Fruit fly (Drosophila melanogaster): ENCODE results near the gene CG31226.
A peak's percentile ranks its signal among the peaks of the same experiment; 100 is the strongest.

CG31226 gene

dm6 chr3R:18851698-18852097 lies at the start of gene CG31226:
CG31226 (minus strand) TSS chr3R:18851798.
- TF ChIP-seq psq (GFP tag; optimal IDR thresholded peaks at IDR 0.05) (no peak), pan (optimal IDR thresholded peaks at IDR 0.05) (no peak), Hr78 (GFP tag; optimal IDR thresholded peaks at IDR 0.05) (no peak), Vsx2 (GFP tag; optimal IDR thresholded peaks at IDR 0.05; ENCODE audit: partially characterized antibody) (no peak), Dfd (GFP tag; optimal IDR thresholded peaks at IDR 0.05) (no peak), Myc (optimal IDR thresholded peaks at IDR 0.05) (no peak), Dif (GFP tag; optimal IDR thresholded peaks at IDR 0.05; ENCODE audit: partially characterized antibody) (no peak), tai (GFP tag; optimal IDR thresholded peaks at IDR 0.05) (no peak), GATAd (GFP tag; optimal IDR thresholded peaks at IDR 0.05) (no peak), lola (GFP tag; optimal IDR thresholded peaks at IDR 0.05) (no peak), brk (GFP tag; optimal IDR thresholded peaks at IDR 0.05) (no peak), dl (GFP tag; optimal IDR thresholded peaks at IDR 0.05; ENCODE audit: insufficient read depth in 1 of 2, partially characterized antibody in 2 of 2) (no peak), foxo (GFP tag; optimal IDR thresholded peaks at IDR 0.05) (no peak), Rel (GFP tag; optimal IDR thresholded peaks at IDR 0.05) (no peak), Rel (tag; optimal IDR thresholded peaks at IDR 0.05) (no peak), dsf (GFP tag; optimal IDR thresholded peaks at IDR 0.05; ENCODE audit: borderline replicate concordance) (no peak)

DNA sequence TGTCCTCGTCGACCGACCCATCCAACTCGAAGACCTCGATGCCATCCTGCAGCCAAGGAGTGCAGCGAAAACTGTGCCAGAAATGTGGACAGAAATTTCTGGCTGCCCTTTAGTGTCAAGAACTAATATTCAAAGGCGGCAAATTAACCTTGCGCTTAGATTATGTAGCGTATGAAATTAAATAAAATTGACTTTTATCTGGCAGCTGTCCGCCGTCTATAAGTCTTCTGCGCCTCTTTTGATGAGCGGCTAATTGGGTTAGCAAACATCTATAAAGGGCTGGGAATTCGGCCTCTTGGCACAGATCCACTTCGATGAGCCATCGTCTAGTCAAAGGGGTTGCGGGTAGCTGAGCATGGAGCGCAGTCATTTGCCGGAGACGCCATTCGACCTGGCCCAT lies 47.5 kb upstream of the CG31226 start, which contains the start of gene Rh2:
Gene Rh2 (plus strand): TSS at position 301 of the 400 bp plus-strand sequence.
- TF ChIP-seq Rel (GFP tag; optimal IDR thresholded peaks at IDR 0.05) (no peak), Rel (tag; optimal IDR thresholded peaks at IDR 0.05) (no peak), Jra (GFP tag; optimal IDR thresholded peaks at IDR 0.05) (no peak), foxo (GFP tag; optimal IDR thresholded peaks at IDR 0.05) (no peak), dl (GFP tag; optimal IDR thresholded peaks at IDR 0.05; ENCODE audit: insufficient read depth in 1 of 2, partially characterized antibody in 2 of 2) (no peak), Hnf4 (GFP tag; optimal IDR thresholded peaks at IDR 0.05) (no peak), Hr78 (GFP tag; optimal IDR thresholded peaks at IDR 0.05) (no peak), Myc (optimal IDR thresholded peaks at IDR 0.05) (no peak), Mio (GFP tag; optimal IDR thresholded peaks at IDR 0.05) (no peak), N (GFP tag; optimal IDR thresholded peaks at IDR 0.05) (no peak), woc (GFP tag; optimal IDR thresholded peaks at IDR 0.05) (no peak), Dif (GFP tag; optimal IDR thresholded peaks at IDR 0.05; ENCODE audit: partially characterized antibody) (no peak)

DNA sequence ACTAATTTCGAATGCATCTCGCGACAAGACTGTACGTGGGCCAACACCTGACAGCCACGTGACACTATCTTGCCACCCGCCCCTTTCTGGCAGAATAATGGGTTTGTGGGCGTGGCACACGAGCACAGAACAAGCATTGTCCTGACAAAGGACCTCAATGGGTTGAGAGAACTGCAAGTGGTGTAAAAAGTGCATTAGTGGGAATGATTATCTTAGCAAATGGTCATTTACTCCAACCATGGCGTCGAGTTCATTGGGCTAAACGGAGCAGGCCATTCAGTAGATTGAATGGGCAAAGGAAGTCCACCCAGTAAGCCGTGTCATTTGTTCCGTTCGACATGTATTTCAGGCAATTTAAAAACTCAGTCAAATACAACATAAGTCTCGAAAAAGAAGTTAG lies 46.2 kb upstream of the CG31226 start, which contains the start of gene CG14297:
Gene CG14297 (plus strand): TSS at position 301 of the 400 bp plus-strand sequence.
- TF ChIP-seq brk (GFP tag; optimal IDR thresholded peaks at IDR 0.05), result no peak

DNA sequence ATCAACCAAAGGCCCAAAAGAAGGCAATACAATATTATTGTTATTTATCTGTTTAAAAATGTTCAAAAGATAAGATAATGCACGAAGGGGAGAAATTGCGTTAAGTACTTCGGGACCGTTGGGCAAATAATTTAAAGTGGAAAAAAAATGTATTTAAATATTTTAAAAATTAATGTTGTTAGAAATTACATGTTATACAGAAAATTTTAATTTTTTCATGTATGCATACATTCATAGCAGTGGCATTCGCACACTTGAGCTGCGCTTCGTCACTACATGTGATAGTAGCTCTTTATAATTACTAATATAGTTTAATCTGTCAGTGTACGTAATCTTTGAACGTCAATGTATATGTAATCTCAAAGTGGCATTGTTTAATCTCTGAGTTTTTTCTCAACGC lies 43.6 kb upstream of the CG31226 start:
- TF ChIP-seq Sp1 (GFP tag; optimal IDR thresholded peaks at IDR 0.05) (no peak), Hnf4 (GFP tag; optimal IDR thresholded peaks at IDR 0.05) (no peak), Dfd (GFP tag; optimal IDR thresholded peaks at IDR 0.05) (no peak), dl (GFP tag; optimal IDR thresholded peaks at IDR 0.05; ENCODE audit: insufficient read depth in 1 of 2, partially characterized antibody in 2 of 2) (no peak), Jra (GFP tag; optimal IDR thresholded peaks at IDR 0.05) (no peak), foxo (GFP tag; optimal IDR thresholded peaks at IDR 0.05) (peak in 1 of 2 experiments; percentile 39), Hr83 (GFP tag; optimal IDR thresholded peaks at IDR 0.05; ENCODE audit: poor library complexity, severe bottlenecking) (no peak), ey (GFP tag; optimal IDR thresholded peaks at IDR 0.05) (no peak), dsf (GFP tag; optimal IDR thresholded peaks at IDR 0.05; ENCODE audit: borderline replicate concordance) (no peak), Dif (GFP tag; optimal IDR thresholded peaks at IDR 0.05; ENCODE audit: partially characterized antibody) (no peak), HLH106 (tag; optimal IDR thresholded peaks at IDR 0.05) (peak; percentile 75), fru (GFP tag; optimal IDR thresholded peaks at IDR 0.05) (no peak), h (GFP tag; optimal IDR thresholded peaks at IDR 0.05) (peak; percentile 45), Myc (optimal IDR thresholded peaks at IDR 0.05) (no peak), br (GFP tag; optimal IDR thresholded peaks at IDR 0.05) (no peak), CG32264 (GFP tag; optimal IDR thresholded peaks at IDR 0.05) (no peak), Rel (GFP tag; optimal IDR thresholded peaks at IDR 0.05) (no peak), Rel (tag; optimal IDR thresholded peaks at IDR 0.05) (peak; percentile 32)

dm6 chr3R:18875228-18875627 lies 23.6 kb upstream of the CG31226 start, which contains the start of gene CG14298:
CG14298 (plus strand) TSS chr3R:18875528.
- no peak for TF ChIP-seq jim (GFP tag; optimal IDR thresholded peaks at IDR 0.05)
